Worm (Caenorhabditis elegans) whole organism, L3 larva: ENCODE results near the gene tag-275.

Source experiments
- egl-27 ChIP-seq: sonication (generic microtip); optimal IDR thresholded peaks from 4 replicates; lab custom pipeline; 2017; ENCODE audit warnings: missing biosample characterization, missing genetic modification reagents, missing genetic modification characterization
- jun-1 ChIP-seq: fragments of 150-350 bp; optimal IDR thresholded peaks from 2 replicates; lab custom pipeline; 2014; ENCODE audit warnings: missing biosample characterization, missing genetic modification reagents, missing genetic modification characterization
- lin-39 ChIP-seq: fragments of 150-350 bp; optimal IDR thresholded peaks from 2 replicates; lab custom pipeline; 2018; ENCODE audit warnings: missing biosample characterization, missing genetic modification reagents, missing genetic modification characterization
- nhr-76 ChIP-seq: fragments of 150-350 bp; sonication (generic microtip); optimal IDR thresholded peaks from 5 replicates; lab custom pipeline; 2014; ENCODE audit warnings: missing biosample characterization, missing genetic modification characterization
- nhr-77 ChIP-seq: fragments of 150-350 bp; optimal IDR thresholded peaks from 2 replicates; lab custom pipeline; 2014; ENCODE audit warnings: missing biosample characterization, missing genetic modification characterization
- pha-4 ChIP-seq: fragments of 150-350 bp; optimal IDR thresholded peaks from 2 replicates; lab custom pipeline; 2014; ENCODE audit warnings: missing biosample characterization, missing genetic modification reagents, missing genetic modification characterization
- unc-39 ChIP-seq: sonication (generic microtip); optimal IDR thresholded peaks from 4 replicates; lab custom pipeline; 2017; ENCODE audit warnings: missing biosample characterization, missing genetic modification characterization
- zag-1 ChIP-seq: fragments of 150-350 bp; optimal IDR thresholded peaks from 2 replicates; lab custom pipeline; 2014; ENCODE audit warnings: missing biosample characterization, missing genetic modification characterization

DNA sequence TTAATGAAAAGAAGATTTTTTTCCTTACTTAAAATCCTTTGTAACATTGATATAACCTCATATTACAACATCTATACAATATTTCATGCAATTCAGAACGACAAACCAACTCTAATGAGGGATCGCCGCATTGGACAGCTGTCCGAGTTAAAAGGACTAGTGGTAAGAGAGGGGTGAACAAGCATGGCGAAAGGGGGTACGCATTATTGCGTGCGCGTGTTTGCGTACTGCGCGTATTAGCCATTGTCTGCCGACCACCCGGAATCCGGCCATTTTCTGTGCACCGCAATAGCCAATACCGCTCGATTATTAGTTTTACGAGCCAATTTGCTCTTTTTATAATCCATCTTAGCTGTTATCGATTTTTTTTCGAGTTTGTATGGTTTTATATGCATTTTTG, 52.8 kb downstream of the tag-275 start, which contains the start of gene C15H9.4:
- TF ChIP-seq zag-1 (tag; lab: Kevin White, UChicago) (no peak), egl-27 (tag; lab: Kevin White, UChicago) (peak; percentile 27), pha-4 (tag; lab: Kevin White, UChicago) (peak; percentile 1), unc-39 (tag; lab: Kevin White, UChicago) (no peak), nhr-76 (tag; lab: Kevin White, UChicago) (no peak), lin-39 (tag; lab: Kevin White, UChicago) (peak; percentile 76), nhr-77 (tag; lab: Kevin White, UChicago) (no peak), jun-1 (tag; lab: Kevin White, UChicago) (no peak)
